Worm (Caenorhabditis elegans) whole organism, early embryonic: Measurements from ENCODE around the gene cul-2.

ENCODE experiments used
- B0310.2 ChIP-seq: sonication (generic microtip); optimal IDR thresholded peaks from 2 replicates; lab custom pipeline; 2016; ENCODE audit warnings: mild to moderate bottlenecking, missing genetic modification characterization, missing compliant biosample characterization
- F13C5.2 ChIP-seq: sonication (generic microtip); optimal IDR thresholded peaks from 2 replicates; lab custom pipeline; 2017; ENCODE audit warnings: mild to moderate bottlenecking, missing genetic modification characterization, inconsistent platforms, missing compliant biosample characterization
- aly-1 ChIP-seq: sonication (generic microtip); optimal IDR thresholded peaks from 2 replicates; lab custom pipeline; 2016; ENCODE audit warnings: missing genetic modification characterization, missing compliant biosample characterization
- ama-1 ChIP-seq: fragments of 150-350 bp; optimal IDR thresholded peaks from 2 replicates; lab custom pipeline; 2014
- ceh-13 ChIP-seq: fragments of 200-800 bp; sonication (Bioruptor generic); optimal IDR thresholded peaks from 2 replicates; lab custom pipeline; 2018; ENCODE audit warnings: mild to moderate bottlenecking, missing genetic modification characterization, missing compliant biosample characterization
- ceh-36 ChIP-seq: sonication (generic microtip); optimal IDR thresholded peaks from 2 replicates; lab custom pipeline; 2016; ENCODE audit warnings: missing genetic modification characterization, inconsistent platforms, missing compliant biosample characterization
- ets-7 ChIP-seq: sonication (generic microtip); optimal IDR thresholded peaks from 2 replicates; lab custom pipeline; 2016; ENCODE audit warnings: missing genotype, missing genetic modification characterization, missing compliant biosample characterization
- flt-1 ChIP-seq: fragments of 200-800 bp; sonication (Bioruptor generic); IDR thresholded peaks from 2 replicates; pipeline ENCODE4 v1.3.6; 2022; ENCODE audit warnings: missing genetic modification characterization, missing compliant biosample characterization
- hmbx-1 ChIP-seq: sonication (generic microtip); optimal IDR thresholded peaks from 2 replicates; lab custom pipeline; 2016; ENCODE audit warnings: mild to moderate bottlenecking, missing genetic modification characterization, missing compliant biosample characterization
- hmg-4 ChIP-seq: fragments of 200-800 bp; sonication (Bioruptor generic); optimal IDR thresholded peaks from 2 replicates; lab custom pipeline; 2018; ENCODE audit warnings: mild to moderate bottlenecking, missing genetic modification characterization, missing compliant biosample characterization
- hnd-1 ChIP-seq: sonication (generic microtip); optimal IDR thresholded peaks from 2 replicates; lab custom pipeline; 2016; ENCODE audit warnings: missing genetic modification characterization, missing compliant biosample characterization
- pes-1 ChIP-seq: fragments of 200-800 bp; sonication (Bioruptor generic); IDR thresholded peaks from 2 replicates; pipeline ENCODE4 v1.3.6; 2022; ENCODE audit warnings: missing genetic modification reagents, missing genetic modification characterization, missing compliant biosample characterization
- scrt-1 ChIP-seq: fragments of 200-800 bp; sonication (Bioruptor generic); IDR thresholded peaks from 2 replicates; pipeline ENCODE4 v1.3.6; 2022; ENCODE audit warnings: missing genetic modification characterization, missing compliant biosample characterization
- sea-1 ChIP-seq: fragments of 200-800 bp; sonication (Bioruptor generic); conservative IDR thresholded peaks from 2 replicates; pipeline ENCODE4 v1.3.6; 2022; ENCODE audit warnings: missing genetic modification characterization, missing compliant biosample characterization
- tbx-11 ChIP-seq: fragments of 200-800 bp; sonication (Bioruptor generic); IDR thresholded peaks from 2 replicates; pipeline ENCODE4 v1.3.6; 2022; ENCODE audit warnings: missing genetic modification characterization, missing compliant biosample characterization
- tbx-37 ChIP-seq: fragments of 200-800 bp; sonication (Bioruptor generic); conservative IDR thresholded peaks from 2 replicates; pipeline ENCODE4 v1.3.6; 2022; ENCODE audit warnings: missing genetic modification reagents, missing genetic modification characterization, missing compliant biosample characterization
- tra-4 ChIP-seq: sonication (generic microtip); optimal IDR thresholded peaks from 2 replicates; lab custom pipeline; 2017; ENCODE audit warnings: missing genetic modification characterization, missing compliant biosample characterization

Gene cul-2

ce11 chrIII:13657975-13658374 lies 29.1 kb upstream of the cul-2 start:
- no peak for TF ChIP-seq ama-1 (lab: Kevin White, UChicago)
- TF ChIP-seq tbx-11: no peak
- no peak for TF ChIP-seq pes-1 (GFP tag; lab: Robert Waterston, UW)
- no peak for TF ChIP-seq ets-7 (tag; lab: Kevin White, UChicago)
- TF ChIP-seq B0310.2 (tag; lab: Kevin White, UChicago): no peak
- TF ChIP-seq tbx-37 (GFP tag; lab: Robert Waterston, UW): no peak
- TF ChIP-seq hmg-4 (GFP tag; lab: Kevin White, UChicago): no peak
- no peak for TF ChIP-seq flt-1 (GFP tag; lab: Robert Waterston, UW)
- no peak for TF ChIP-seq tra-4 (tag; lab: Kevin White, UChicago)
- TF ChIP-seq scrt-1: no peak
- TF ChIP-seq ceh-13 (GFP tag; lab: Kevin White, UChicago): no peak

- no peak for TF ChIP-seq ets-7 (tag; lab: Kevin White, UChicago)
- TF ChIP-seq tbx-37 (GFP tag; lab: Robert Waterston, UW): no peak
- TF ChIP-seq sea-1 (GFP tag; lab: Robert Waterston, UW): no peak
- TF ChIP-seq pes-1 (GFP tag; lab: Robert Waterston, UW): no peak
These were observed 28.0 kb upstream of the cul-2 start for ce11 chrIII:13659028-13659427.

ce11 chrIII:13660123-13660522 lies 26.9 kb upstream of the cul-2 start:
- no peak for TF ChIP-seq tbx-11
- no peak for TF ChIP-seq hmbx-1 (tag; lab: Kevin White, UChicago)
- no peak for TF ChIP-seq sea-1 (GFP tag; lab: Robert Waterston, UW)
- TF ChIP-seq aly-1 (tag; lab: Kevin White, UChicago): no peak
- no peak for TF ChIP-seq hnd-1 (tag; lab: Kevin White, UChicago)
- TF ChIP-seq scrt-1: no peak
- TF ChIP-seq tbx-37 (GFP tag; lab: Robert Waterston, UW): no peak
- no peak for TF ChIP-seq B0310.2 (tag; lab: Kevin White, UChicago)
- no peak for TF ChIP-seq pes-1 (GFP tag; lab: Robert Waterston, UW)
- TF ChIP-seq ceh-13 (GFP tag; lab: Kevin White, UChicago): no peak
- no peak for TF ChIP-seq flt-1 (GFP tag; lab: Robert Waterston, UW)
- no peak for TF ChIP-seq F13C5.2 (tag; lab: Kevin White, UChicago)
- no peak for TF ChIP-seq hmg-4 (GFP tag; lab: Kevin White, UChicago)
- no peak for TF ChIP-seq ama-1 (lab: Kevin White, UChicago)
- TF ChIP-seq tra-4 (tag; lab: Kevin White, UChicago): no peak
- no peak for TF ChIP-seq ets-7 (tag; lab: Kevin White, UChicago)
- TF ChIP-seq ceh-36 (tag; lab: Kevin White, UChicago): no peak

ce11 chrIII:13666406-13666805 lies 20.7 kb upstream of the cul-2 start:
- no peak for TF ChIP-seq ceh-13 (GFP tag; lab: Kevin White, UChicago)
- TF ChIP-seq F13C5.2 (tag; lab: Kevin White, UChicago): no peak
- no peak for TF ChIP-seq ceh-36 (tag; lab: Kevin White, UChicago)
- TF ChIP-seq tbx-37 (GFP tag; lab: Robert Waterston, UW): no peak
- no peak for TF ChIP-seq ama-1 (lab: Kevin White, UChicago)

- TF ChIP-seq ceh-13 (GFP tag; lab: Kevin White, UChicago) (no peak), tbx-37 (GFP tag; lab: Robert Waterston, UW) (no peak), aly-1 (tag; lab: Kevin White, UChicago) (no peak), ceh-36 (tag; lab: Kevin White, UChicago) (no peak), hmbx-1 (tag; lab: Kevin White, UChicago) (no peak), tbx-11 (no peak), F13C5.2 (tag; lab: Kevin White, UChicago) (no peak), scrt-1 (no peak), ama-1 (lab: Kevin White, UChicago) (no peak), pes-1 (GFP tag; lab: Robert Waterston, UW) (no peak)
These were observed 19.3 kb upstream of the cul-2 start, which contains the start of gene flp-15 for ce11 chrIII:13667739-13668138. Gene flp-15 (minus strand): TSS chrIII:13667839.

- TF ChIP-seq pes-1 (GFP tag; lab: Robert Waterston, UW) (no peak), hmg-4 (GFP tag; lab: Kevin White, UChicago) (no peak), scrt-1 (no peak), hmbx-1 (tag; lab: Kevin White, UChicago) (no peak), ets-7 (tag; lab: Kevin White, UChicago) (no peak), flt-1 (GFP tag; lab: Robert Waterston, UW) (no peak), tra-4 (tag; lab: Kevin White, UChicago) (no peak), ceh-36 (tag; lab: Kevin White, UChicago) (no peak), tbx-37 (GFP tag; lab: Robert Waterston, UW) (no peak), aly-1 (tag; lab: Kevin White, UChicago) (no peak), B0310.2 (tag; lab: Kevin White, UChicago) (no peak), F13C5.2 (tag; lab: Kevin White, UChicago) (no peak), ceh-13 (GFP tag; lab: Kevin White, UChicago) (no peak), tbx-11 (no peak), hnd-1 (tag; lab: Kevin White, UChicago) (no peak), ama-1 (lab: Kevin White, UChicago) (no peak), sea-1 (GFP tag; lab: Robert Waterston, UW) (no peak)
These were observed 17.6 kb upstream of the cul-2 start for ce11 chrIII:13669519-13669918.

- no peak for TF ChIP-seq aly-1 (tag; lab: Kevin White, UChicago)
- no peak for TF ChIP-seq ets-7 (tag; lab: Kevin White, UChicago)
- no peak for TF ChIP-seq tra-4 (tag; lab: Kevin White, UChicago)
- no peak for TF ChIP-seq tbx-37 (GFP tag; lab: Robert Waterston, UW)
- TF ChIP-seq B0310.2 (tag; lab: Kevin White, UChicago): no peak
- TF ChIP-seq sea-1 (GFP tag; lab: Robert Waterston, UW): no peak
- TF ChIP-seq ceh-13 (GFP tag; lab: Kevin White, UChicago): no peak
- no peak for TF ChIP-seq hmg-4 (GFP tag; lab: Kevin White, UChicago)
- no peak for TF ChIP-seq tbx-11
- no peak for TF ChIP-seq flt-1 (GFP tag; lab: Robert Waterston, UW)
- TF ChIP-seq hnd-1 (tag; lab: Kevin White, UChicago): no peak
These were observed 14.3 kb upstream of the cul-2 start, which contains the start of gene aqp-11 for ce11 chrIII:13672654-13673330. Gene aqp-11 (plus strand): TSS chrIII:13673280.
